Worm (Caenorhabditis elegans) whole organism, young adult: ENCODE data around the gene srt-56.

Source experiments
- B0035.1 ChIP-seq: sonication (generic microtip); optimal IDR thresholded peaks from 2 replicates; lab custom pipeline; 2016; ENCODE audit warnings: missing genetic modification characterization, mild to moderate bottlenecking, missing compliant biosample characterization, missing genotype, missing genetic modification reagents
- F23B12.7 ChIP-seq: sonication (generic microtip); optimal IDR thresholded peaks from 2 replicates; lab custom pipeline; 2017; ENCODE audit warnings: missing genetic modification characterization, mild to moderate bottlenecking, missing compliant biosample characterization, antibody characterized with exemption, moderate library complexity; ENCODE audit not compliant: insufficient read depth
- F33H1.4 ChIP-seq: fragments of 200-800 bp; sonication (Bioruptor generic); IDR thresholded peaks from 2 replicates; pipeline ENCODE4 v1.3.6; 2022; ENCODE audit warnings: missing genetic modification reagents, missing genetic modification characterization, missing compliant biosample characterization
- F52B5.7 ChIP-seq: sonication (generic microtip); optimal IDR thresholded peaks from 2 replicates; lab custom pipeline; 2016; ENCODE audit warnings: mild to moderate bottlenecking, missing genetic modification characterization, missing compliant biosample characterization
- F55B11.4 ChIP-seq: sonication (generic microtip); optimal IDR thresholded peaks from 2 replicates; lab custom pipeline; 2016; ENCODE audit warnings: missing compliant biosample characterization, missing genetic modification characterization, borderline replicate concordance; ENCODE audit not compliant: insufficient read depth
- T26A5.8 ChIP-seq: sonication (generic microtip); optimal IDR thresholded peaks from 2 replicates; lab custom pipeline; 2016; ENCODE audit warnings: missing genetic modification characterization, missing compliant biosample characterization
- Y53F4B.3 ChIP-seq: fragments of 200-800 bp; sonication (Bioruptor generic); IDR thresholded peaks from 2 replicates; pipeline ENCODE4 v1.3.6; 2022; ENCODE audit warnings: missing genetic modification reagents, missing genetic modification characterization, missing compliant biosample characterization
- Y53G8AR.9 ChIP-seq: fragments of 200-800 bp; sonication (Bioruptor generic); conservative IDR thresholded peaks from 2 replicates; pipeline ENCODE4 v1.3.6; 2022; ENCODE audit warnings: missing genetic modification reagents, missing genetic modification characterization, missing compliant biosample characterization
- Y95B8A.8 ChIP-seq: fragments of 200-800 bp; sonication (Bioruptor generic); IDR thresholded peaks from 2 replicates; pipeline ENCODE4 v1.3.6; 2022; ENCODE audit warnings: missing genetic modification reagents, missing genetic modification characterization, missing compliant biosample characterization
- akir-1 ChIP-seq: fragments of 200-800 bp; sonication (Bioruptor generic); optimal IDR thresholded peaks from 2 replicates; lab custom pipeline; 2018; ENCODE audit warnings: mild to moderate bottlenecking, missing genetic modification characterization, moderate library complexity, missing compliant biosample characterization
- bed-1 ChIP-seq: fragments of 200-800 bp; sonication (Bioruptor generic); IDR thresholded peaks from 2 replicates; pipeline ENCODE4 v1.3.6; 2022; ENCODE audit warnings: missing genetic modification reagents, missing genetic modification characterization, missing compliant biosample characterization
- bed-2 ChIP-seq: fragments of 200-800 bp; sonication (Bioruptor generic); IDR thresholded peaks from 2 replicates; pipeline ENCODE4 v1.3.6; 2022; ENCODE audit warnings: missing genetic modification reagents, missing genetic modification characterization, missing compliant biosample characterization
- cebp-2 ChIP-seq: fragments of 200-800 bp; sonication (Bioruptor generic); IDR thresholded peaks from 2 replicates; pipeline ENCODE4 v1.3.6; 2022; ENCODE audit warnings: missing genetic modification characterization, missing compliant biosample characterization
- ceh-79 ChIP-seq: sonication (generic microtip); optimal IDR thresholded peaks from 2 replicates; lab custom pipeline; 2017; ENCODE audit warnings: mild to moderate bottlenecking, missing genetic modification characterization, missing compliant biosample characterization
- die-1 ChIP-seq: sonication (generic microtip); optimal IDR thresholded peaks from 2 replicates; lab custom pipeline; 2016; ENCODE audit warnings: missing genotype, mild to moderate bottlenecking, missing genetic modification characterization, missing compliant biosample characterization
- dox-1 ChIP-seq: fragments of 200-800 bp; sonication (Bioruptor generic); IDR thresholded peaks from 2 replicates; pipeline ENCODE4 v1.3.6; 2022; ENCODE audit warnings: missing genetic modification reagents, missing genetic modification characterization, missing compliant biosample characterization
- efl-1 ChIP-seq: fragments of 150-350 bp; optimal IDR thresholded peaks from 2 replicates; lab custom pipeline; 2014; ENCODE audit warnings: missing biosample characterization, missing genetic modification reagents, missing genetic modification characterization
- egl-18 ChIP-seq: fragments of 200-800 bp; sonication (Bioruptor generic); IDR thresholded peaks from 2 replicates; pipeline ENCODE4 v1.3.6; 2022; ENCODE audit warnings: missing genetic modification reagents, missing genetic modification characterization, missing compliant biosample characterization
- gei-17 ChIP-seq: fragments of 200-800 bp; sonication (Bioruptor generic); optimal IDR thresholded peaks from 2 replicates; lab custom pipeline; 2018; ENCODE audit warnings: mild to moderate bottlenecking, missing genetic modification characterization, missing compliant biosample characterization
- hlh-26 ChIP-seq: fragments of 200-800 bp; sonication (Bioruptor generic); conservative IDR thresholded peaks from 2 replicates; pipeline ENCODE4 v1.3.6; 2022; ENCODE audit warnings: missing genetic modification reagents, missing genetic modification characterization, missing compliant biosample characterization
- hmg-1.2 ChIP-seq: fragments of 200-800 bp; sonication (Bioruptor generic); IDR thresholded peaks from 2 replicates; pipeline ENCODE4 v1.3.6; 2022; ENCODE audit warnings: missing genetic modification reagents, missing genetic modification characterization, missing compliant biosample characterization
- hrde-1 ChIP-seq: sonication (generic microtip); optimal IDR thresholded peaks from 2 replicates; lab custom pipeline; 2016; ENCODE audit warnings: missing genetic modification characterization, mild to moderate bottlenecking, missing compliant biosample characterization, moderate library complexity, missing genotype, missing genetic modification reagents, borderline replicate concordance
- lag-1 ChIP-seq: fragments of 200-800 bp; sonication (Bioruptor generic); IDR thresholded peaks from 2 replicates; pipeline ENCODE4 v1.3.6; 2022; ENCODE audit warnings: missing genetic modification reagents, missing genetic modification characterization, missing compliant biosample characterization
- lin-35 ChIP-seq, 3 experiments: fragments of 150-350 bp in 2 of 3; sonication (generic microtip) in 1 of 3; optimal IDR thresholded peaks; 2 replicates each; lab custom pipeline; 2014 to 2018; ENCODE audit warnings: missing biosample characterization in 3 of 3, missing genetic modification characterization in 3 of 3, missing genetic modification reagents in 3 of 3
- lin-40 ChIP-seq: sonication (generic microtip); optimal IDR thresholded peaks from 2 replicates; lab custom pipeline; 2016; ENCODE audit warnings: missing genetic modification characterization, mild to moderate bottlenecking, missing compliant biosample characterization, missing genotype, missing genetic modification reagents
- lsl-1 ChIP-seq: fragments of 200-800 bp; sonication (Bioruptor generic); optimal IDR thresholded peaks from 2 replicates; lab custom pipeline; 2018; ENCODE audit warnings: mild to moderate bottlenecking, missing genetic modification characterization, moderate library complexity, missing compliant biosample characterization
- madf-10 ChIP-seq: sonication (generic microtip); optimal IDR thresholded peaks from 2 replicates; lab custom pipeline; 2016; ENCODE audit warnings: mild to moderate bottlenecking, missing genetic modification characterization, missing compliant biosample characterization
- madf-6 ChIP-seq: fragments of 200-800 bp; sonication (Bioruptor generic); IDR thresholded peaks from 2 replicates; pipeline ENCODE4 v1.3.6; 2022; ENCODE audit warnings: missing genetic modification reagents, missing genetic modification characterization, missing compliant biosample characterization
- nhr-80 ChIP-seq: sonication (generic microtip); optimal IDR thresholded peaks from 2 replicates; lab custom pipeline; 2016; ENCODE audit warnings: missing genetic modification characterization, missing compliant biosample characterization
- pha-4 ChIP-seq: fragments of 150-350 bp; sonication (generic microtip); optimal IDR thresholded peaks from 2 replicates; lab custom pipeline; 2014; ENCODE audit warnings: missing biosample characterization, missing genetic modification reagents, missing genetic modification characterization
- rcor-1 ChIP-seq: fragments of 200-800 bp; sonication (Bioruptor generic); IDR thresholded peaks from 2 replicates; pipeline ENCODE4 v1.3.6; 2022; ENCODE audit warnings: missing genetic modification reagents, missing genetic modification characterization, missing compliant biosample characterization
- snpc-1.1 ChIP-seq: sonication (generic microtip); optimal IDR thresholded peaks from 2 replicates; lab custom pipeline; 2017; ENCODE audit warnings: missing genetic modification characterization, mild to moderate bottlenecking, missing compliant biosample characterization, antibody characterized with exemption, moderate library complexity, missing genotype, missing genetic modification reagents; ENCODE audit not compliant: insufficient read depth
- snpc-1.3 ChIP-seq: sonication (generic microtip); optimal IDR thresholded peaks from 2 replicates; lab custom pipeline; 2017; ENCODE audit warnings: missing genetic modification characterization, mild to moderate bottlenecking, missing compliant biosample characterization, antibody characterized with exemption, moderate library complexity, missing genotype, missing genetic modification reagents; ENCODE audit not compliant: insufficient read depth
- snpc-4 ChIP-seq, 5 experiments: fragments of 150-350 bp in 1 of 5; sonication (generic microtip) in 4 of 5; optimal IDR thresholded peaks; 2 replicates each; lab custom pipeline; 2014 to 2018; ENCODE audit warnings: missing genetic modification characterization in 5 of 5, missing biosample characterization in 3 of 5, antibody characterized with exemption in 2 of 5, mild to moderate bottlenecking in 2 of 5, missing compliant biosample characterization in 2 of 5, missing genotype in 2 of 5, moderate library complexity in 2 of 5, missing genetic modification reagents in 1 of 5
- somi-1 ChIP-seq: fragments of 200-800 bp; sonication (Bioruptor generic); optimal IDR thresholded peaks from 2 replicates; lab custom pipeline; 2018; ENCODE audit warnings: mild to moderate bottlenecking, missing genetic modification characterization, missing compliant biosample characterization
- ztf-6 ChIP-seq: fragments of 200-800 bp; sonication (Bioruptor generic); IDR thresholded peaks from 2 replicates; pipeline ENCODE4 v1.3.6; 2022; ENCODE audit warnings: missing genetic modification reagents, missing genetic modification characterization, missing compliant biosample characterization

Gene srt-56

ce11 chrV:3113751-3114150 lies 7.9 kb downstream of the srt-56 start, which contains the start of gene Y73C8C.8:
Y73C8C.8 (minus strand) TSS chrV:3113851.
- TF ChIP-seq Y95B8A.8 (GFP tag; lab: Robert Waterston, UW), result no peak
- TF ChIP-seq, all 124 proteins: peak for 0

ce11 chrV:3112198-3112597 lies 9.4 kb downstream of the srt-56 start:
- TF ChIP-seq ztf-6 (GFP tag; lab: Robert Waterston, UW) (no peak), bed-1 (GFP tag; lab: Robert Waterston, UW) (no peak), F55B11.4 (no peak), lag-1 (GFP tag; lab: Robert Waterston, UW) (no peak), dox-1 (GFP tag; lab: Robert Waterston, UW) (no peak), nhr-80 (no peak)
- TF ChIP-seq, all 124 proteins: peak for 0

ce11 chrV:3107450-3107849 lies 14.2 kb downstream of the srt-56 start, which contains the start of gene str-68:
str-68 (minus strand) TSS chrV:3107550.
- TF ChIP-seq lin-35 (GFP tag; optimal IDR thresholded peaks at IDR 0.05; lab: Kevin White, UChicago) (no peak), F33H1.4 (no peak), snpc-1.3 (tag; lab: Kevin White, UChicago) (no peak), egl-18 (GFP tag; lab: Robert Waterston, UW) (no peak), cebp-2 (GFP tag; lab: Robert Waterston, UW) (no peak), hrde-1 (no peak), F23B12.7 (tag; lab: Kevin White, UChicago) (no peak), Y53G8AR.9 (no peak), die-1 (tag; lab: Kevin White, UChicago) (no peak), bed-2 (GFP tag; lab: Robert Waterston, UW) (no peak), lin-40 (tag; lab: Kevin White, UChicago) (no peak), lsl-1 (GFP tag; lab: Kevin White, UChicago) (no peak), rcor-1 (GFP tag; lab: Robert Waterston, UW) (no peak), somi-1 (GFP tag; lab: Kevin White, UChicago) (no peak), B0035.1 (tag; lab: Kevin White, UChicago) (no peak), hmg-1.2 (GFP tag; lab: Robert Waterston, UW) (no peak)
- TF ChIP-seq, all 124 proteins: peak for 0

- TF ChIP-seq rcor-1 (GFP tag; lab: Robert Waterston, UW) (no peak), egl-18 (GFP tag; lab: Robert Waterston, UW) (0 out of 2 replicates have a peak, but pooled peaks have one; percentile 14), akir-1 (no peak), ceh-79 (tag; lab: Kevin White, UChicago) (no peak), madf-10 (tag; lab: Kevin White, UChicago) (no peak), snpc-1.1 (peak; percentile 63), T26A5.8 (tag; lab: Kevin White, UChicago) (no peak), pha-4 (no peak), madf-6 (GFP tag; lab: Robert Waterston, UW) (no peak), gei-17 (GFP tag; lab: Kevin White, UChicago) (no peak), snpc-4 (GFP tag; optimal IDR thresholded peaks at IDR 0.05; lab: Kevin White, UChicago) (peak; percentile 21), snpc-4 (tag; optimal IDR thresholded peaks at IDR 0.05; lab: Kevin White, UChicago) (peak in 1 of 4 experiments; percentile 91), F52B5.7 (tag; lab: Kevin White, UChicago) (no peak), F33H1.4 (no peak), efl-1 (GFP tag; lab: Kevin White, UChicago) (no peak), F55B11.4 (no peak), hlh-26 (GFP tag; lab: Robert Waterston, UW) (no peak), Y53F4B.3 (GFP tag; lab: Robert Waterston, UW) (no peak)
Observed at ce11 chrV:3106785-3107184, 14.9 kb downstream of the srt-56 start.
